Worm (Caenorhabditis elegans): ENCODE results near the gene F36G9.15.

DNA sequence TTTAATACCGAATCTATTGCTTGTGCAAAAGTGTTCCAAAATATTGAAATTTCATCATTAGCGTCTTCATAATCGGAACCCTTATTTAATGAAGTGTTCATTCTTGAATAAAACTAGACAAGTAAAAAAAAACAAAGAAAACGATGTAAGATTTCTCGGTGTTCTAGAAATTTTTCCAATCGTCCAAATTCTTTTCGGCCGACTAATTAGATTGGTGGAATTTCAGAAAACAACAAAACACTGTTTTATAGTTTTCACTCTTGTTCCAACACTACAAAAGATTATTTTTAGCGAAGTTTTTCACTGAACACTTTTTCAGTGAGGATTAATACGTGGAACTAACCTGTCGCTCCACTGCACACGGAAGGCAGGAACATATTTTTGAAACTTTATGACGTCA is 35.2 kb downstream of the F36G9.15 start, which contains the start of gene srw-56:
- TF ChIP-seq unc-62 (GFP tag; optimal IDR thresholded peaks at IDR 0.05) (no peak), pbrm-1 (GFP tag; IDR thresholded peaks at IDR 0.05) (no peak), unc-130 (GFP tag; optimal IDR thresholded peaks at IDR 0.05) (no peak), nfya-1 (tag; optimal IDR thresholded peaks at IDR 0.05; ENCODE audit: borderline replicate concordance, insufficient read depth) (no peak), K11D2.4 (GFP tag; IDR thresholded peaks at IDR 0.05) (no peak), cebp-1 (GFP tag; IDR thresholded peaks at IDR 0.05) (no peak), cebp-1 (tag; optimal IDR thresholded peaks at IDR 0.05) (no peak), ZK185.1 (tag; optimal IDR thresholded peaks at IDR 0.05; ENCODE audit: poor library complexity, severe bottlenecking) (no peak)
